Fruit fly (Drosophila melanogaster): ENCODE results near the gene CG17776.

dm6 chrX:2187520-2187919 is 3.0 kb downstream of the CG17776 start, which contains the start of gene CG3457:
- TF ChIP-seq OdsH (GFP tag; optimal IDR thresholded peaks at IDR 0.05) (no peak), usp (GFP tag; optimal IDR thresholded peaks at IDR 0.05) (no peak), jim (GFP tag; optimal IDR thresholded peaks at IDR 0.05) (no peak)

Data from whole organism, wandering third instar larva.